Fruit fly (Drosophila melanogaster) whole organism, embryonic: ENCODE data around the gene Drs.

ENCODE experiments used
- CG10959 ChIP-seq: fragments of 200-800 bp; sonication (Bioruptor generic); IDR thresholded peaks from 2 replicates; pipeline ENCODE4 v1.3.6; 2022; ENCODE audit warnings: missing biosample characterization, missing genetic modification characterization
- CG11085 ChIP-seq: fragments of 200-800 bp; sonication (Bioruptor generic); IDR thresholded peaks from 2 replicates; pipeline ENCODE4 v1.3.6; 2022; ENCODE audit warnings: missing biosample characterization, missing genetic modification characterization
- CG11247 ChIP-seq: fragments of 200-800 bp; sonication (Bioruptor generic); IDR thresholded peaks from 2 replicates; pipeline ENCODE4 v1.3.6; 2022; ENCODE audit warnings: missing biosample characterization, missing genetic modification characterization
- CG11398 ChIP-seq: fragments of 200-800 bp; sonication (Bioruptor generic); optimal IDR thresholded peaks from 2 replicates; lab custom pipeline; 2016; ENCODE audit warnings: missing biosample characterization, missing genetic modification characterization
- CG12236 ChIP-seq: fragments of 200-800 bp; sonication (Bioruptor generic); optimal IDR thresholded peaks from 2 replicates; lab custom pipeline; 2016; ENCODE audit warnings: missing biosample characterization, missing genetic modification characterization
- CG13894 ChIP-seq: fragments of 200-800 bp; sonication (Bioruptor generic); optimal IDR thresholded peaks from 3 replicates; lab custom pipeline; 2018; ENCODE audit warnings: missing biosample characterization, mild to moderate bottlenecking, missing genetic modification characterization, moderate library complexity
- CG14050 ChIP-seq: fragments of 200-800 bp; sonication (Bioruptor generic); IDR thresholded peaks from 3 replicates; pipeline ENCODE4 v1.3.6; 2022; ENCODE audit warnings: missing biosample characterization, missing genetic modification characterization
- CG14710 ChIP-seq: fragments of 200-800 bp; sonication (Bioruptor generic); optimal IDR thresholded peaks from 3 replicates; lab custom pipeline; 2019; ENCODE audit warnings: missing biosample characterization, mild to moderate bottlenecking, missing genetic modification characterization, moderate library complexity
- CG1602 ChIP-seq: fragments of 200-800 bp; sonication (Bioruptor generic); optimal IDR thresholded peaks from 3 replicates; lab custom pipeline; 2016; ENCODE audit warnings: missing biosample characterization, missing genetic modification characterization
- CG17361 ChIP-seq: fragments of 200-800 bp; sonication (Bioruptor generic); IDR thresholded peaks from 3 replicates; pipeline ENCODE4 v1.3.6; 2022; ENCODE audit warnings: missing biosample characterization, missing genetic modification characterization
- CG3163 ChIP-seq: fragments of 200-800 bp; sonication (Bioruptor generic); optimal IDR thresholded peaks from 3 replicates; lab custom pipeline; 2016; ENCODE audit warnings: missing biosample characterization, missing genetic modification characterization
- CG3995 ChIP-seq: fragments of 200-800 bp; sonication (Bioruptor generic); optimal IDR thresholded peaks from 3 replicates; lab custom pipeline; 2016; ENCODE audit warnings: missing biosample characterization, missing genetic modification characterization
- CG4820 ChIP-seq: fragments of 200-800 bp; sonication (Bioruptor generic); optimal IDR thresholded peaks from 3 replicates; lab custom pipeline; 2016; ENCODE audit warnings: missing biosample characterization, missing genetic modification characterization
- CG6683 ChIP-seq: fragments of 200-800 bp; sonication (Bioruptor generic); optimal IDR thresholded peaks from 2 replicates; lab custom pipeline; 2017; ENCODE audit warnings: missing biosample characterization, mild to moderate bottlenecking, missing genetic modification characterization, missing genetic modification reagents
- CG6813 ChIP-seq: fragments of 200-800 bp; sonication (Bioruptor generic); optimal IDR thresholded peaks from 2 replicates; lab custom pipeline; 2017; ENCODE audit warnings: missing biosample characterization, missing genetic modification characterization, mild to moderate bottlenecking, moderate library complexity, missing genetic modification reagents
- CG7357 ChIP-seq: fragments of 200-800 bp; sonication (Bioruptor generic); IDR thresholded peaks from 3 replicates; pipeline ENCODE4 v1.3.6; 2022; ENCODE audit warnings: missing biosample characterization, missing genetic modification characterization
- CG7372 ChIP-seq: fragments of 200-800 bp; sonication (Bioruptor generic); IDR thresholded peaks from 2 replicates; pipeline ENCODE4 v1.3.6; 2022; ENCODE audit warnings: missing biosample characterization, missing genetic modification characterization
- CG7839 ChIP-seq: fragments of 200-800 bp; sonication (Bioruptor generic); optimal IDR thresholded peaks from 3 replicates; lab custom pipeline; 2018; ENCODE audit warnings: missing biosample characterization, mild to moderate bottlenecking, missing genetic modification characterization, moderate library complexity
- CG7963 ChIP-seq: fragments of 200-800 bp; sonication (Bioruptor generic); IDR thresholded peaks from 3 replicates; pipeline ENCODE4 v1.3.6; 2022; ENCODE audit warnings: missing biosample characterization, missing genetic modification characterization; ENCODE audit not compliant: partially characterized antibody
- CG9932 ChIP-seq: fragments of 200-800 bp; sonication (Bioruptor generic); IDR thresholded peaks from 2 replicates; pipeline ENCODE4 v1.3.6; 2022; ENCODE audit warnings: missing biosample characterization, missing genetic modification characterization
- CrebB ChIP-seq: fragments of 200-800 bp; sonication (Bioruptor generic); optimal IDR thresholded peaks from 3 replicates; lab custom pipeline; 2018; ENCODE audit warnings: missing biosample characterization, mild to moderate bottlenecking, missing genetic modification characterization
- Deaf1 ChIP-seq: fragments of 200-800 bp; optimal IDR thresholded peaks from 3 replicates; lab custom pipeline; 2019; ENCODE audit warnings: missing biosample characterization, mild to moderate bottlenecking, missing genetic modification characterization, moderate library complexity
- E2f1 ChIP-seq: fragments of 200-800 bp; sonication (Bioruptor generic); IDR thresholded peaks from 2 replicates; pipeline ENCODE4 v1.3.6; 2022; ENCODE audit warnings: missing biosample characterization, missing genetic modification characterization
- Eip74EF ChIP-seq, 2 experiments: fragments of 200-800 bp in 1 of 2; fragments of >200 bp in 1 of 2; sonication (Bioruptor generic) in 1 of 2; optimal IDR thresholded peaks; 2 replicates each; lab custom pipeline; 2017 to 2019; ENCODE audit warnings: missing biosample characterization in 2 of 2, missing genetic modification characterization in 2 of 2, mild to moderate bottlenecking in 1 of 2, moderate library complexity in 1 of 2
- Gug ChIP-seq: fragments of 200-800 bp; sonication (Bioruptor generic); IDR thresholded peaks from 4 replicates; pipeline ENCODE4 v1.3.6; 2022; ENCODE audit warnings: missing biosample characterization, missing genetic modification characterization
- Hmr ChIP-seq: fragments of 200-800 bp; sonication (Bioruptor generic); optimal IDR thresholded peaks from 3 replicates; lab custom pipeline; 2017; ENCODE audit warnings: mild to moderate bottlenecking, missing biosample characterization, missing genetic modification reagents, missing genetic modification characterization
- MESR4 ChIP-seq: fragments of 200-800 bp; sonication (Bioruptor generic); optimal IDR thresholded peaks from 2 replicates; lab custom pipeline; 2018; ENCODE audit warnings: missing biosample characterization, mild to moderate bottlenecking, missing genetic modification characterization, moderate library complexity
- Max ChIP-seq: fragments of 200-800 bp; sonication (Bioruptor generic); optimal IDR thresholded peaks from 2 replicates; lab custom pipeline; 2016; ENCODE audit warnings: missing biosample characterization, mild to moderate bottlenecking, missing genetic modification characterization
- NFAT ChIP-seq: fragments of 200-800 bp; sonication (Bioruptor generic); IDR thresholded peaks from 2 replicates; pipeline ENCODE4 v1.3.6; 2022; ENCODE audit warnings: missing biosample characterization, missing genetic modification characterization
- Nf-YA ChIP-seq: fragments of 200-800 bp; sonication (Bioruptor generic); IDR thresholded peaks from 2 replicates; pipeline ENCODE4 v1.3.6; 2022; ENCODE audit warnings: missing biosample characterization, missing genetic modification characterization
- NfI ChIP-seq: fragments of 200-800 bp; sonication (Bioruptor generic); optimal IDR thresholded peaks from 3 replicates; lab custom pipeline; 2018; ENCODE audit warnings: missing biosample characterization, mild to moderate bottlenecking, missing genetic modification characterization, moderate library complexity
- Poxn ChIP-seq: fragments of 200-800 bp; sonication (Bioruptor generic); IDR thresholded peaks from 2 replicates; pipeline ENCODE4 v1.3.6; 2022; ENCODE audit warnings: missing biosample characterization, missing genetic modification characterization
- Spps ChIP-seq: fragments of 200-800 bp; sonication (Bioruptor generic); optimal IDR thresholded peaks from 2 replicates; lab custom pipeline; 2018; ENCODE audit warnings: missing biosample characterization, mild to moderate bottlenecking, missing genetic modification characterization
- Sry-β ChIP-seq: fragments of 200-800 bp; sonication (Bioruptor generic); optimal IDR thresholded peaks from 2 replicates; lab custom pipeline; 2018; ENCODE audit warnings: missing biosample characterization, mild to moderate bottlenecking, missing genetic modification characterization, moderate library complexity
- Sry-δ ChIP-seq: fragments of 200-800 bp; sonication (Bioruptor generic); optimal IDR thresholded peaks from 2 replicates; lab custom pipeline; 2016; ENCODE audit warnings: missing biosample characterization, missing genetic modification characterization
- Tbp ChIP-seq: fragments of >200 bp; optimal IDR thresholded peaks from 2 replicates; lab custom pipeline; 2018; ENCODE audit warnings: missing biosample characterization, missing genetic modification characterization
- ab ChIP-seq: fragments of 200-800 bp; sonication (Bioruptor generic); optimal IDR thresholded peaks from 2 replicates; lab custom pipeline; 2016; ENCODE audit warnings: missing biosample characterization, missing genetic modification characterization
- cas ChIP-seq: fragments of 200-800 bp; sonication (Bioruptor generic); IDR thresholded peaks from 2 replicates; pipeline ENCODE4 v1.3.6; 2022; ENCODE audit warnings: missing biosample characterization, missing genetic modification characterization
- caup ChIP-seq: fragments of 200-800 bp; sonication (Bioruptor generic); optimal IDR thresholded peaks from 3 replicates; lab custom pipeline; 2017; ENCODE audit warnings: missing biosample characterization, mild to moderate bottlenecking, missing genetic modification characterization, moderate library complexity; ENCODE audit not compliant: severe bottlenecking
- chn ChIP-seq: fragments of 200-800 bp; sonication (Bioruptor generic); optimal IDR thresholded peaks from 2 replicates; lab custom pipeline; 2016; ENCODE audit warnings: missing biosample characterization, missing genetic modification characterization
- en ChIP-seq: fragments of 200-800 bp; sonication (Bioruptor generic); optimal IDR thresholded peaks from 2 replicates; lab custom pipeline; 2016; ENCODE audit warnings: missing biosample characterization, missing genetic modification characterization
- eyg ChIP-seq: fragments of 200-800 bp; sonication (Bioruptor generic); optimal IDR thresholded peaks from 3 replicates; lab custom pipeline; 2016; ENCODE audit warnings: missing biosample characterization, missing genetic modification characterization
- gem ChIP-seq: fragments of 200-800 bp; sonication (Bioruptor generic); optimal IDR thresholded peaks from 2 replicates; lab custom pipeline; 2019; ENCODE audit warnings: missing biosample characterization, mild to moderate bottlenecking, missing genetic modification characterization, moderate library complexity
- kni ChIP-seq: fragments of 200-800 bp; sonication (Bioruptor generic); optimal IDR thresholded peaks from 3 replicates; lab custom pipeline; 2017; ENCODE audit warnings: mild to moderate bottlenecking, missing biosample characterization, missing genetic modification reagents, missing genetic modification characterization
- lab ChIP-seq: fragments of 200-800 bp; sonication (Bioruptor generic); optimal IDR thresholded peaks from 3 replicates; lab custom pipeline; 2017; ENCODE audit warnings: missing biosample characterization, missing genetic modification characterization, mild to moderate bottlenecking, moderate library complexity, missing genetic modification reagents
- otp ChIP-seq: fragments of 200-800 bp; sonication (Bioruptor generic); IDR thresholded peaks from 3 replicates; pipeline ENCODE4, ENCODE4 v1.3.6; 2022; ENCODE audit warnings: missing biosample characterization, missing genetic modification characterization
- pita ChIP-seq: fragments of 200-800 bp; sonication (Bioruptor generic); optimal IDR thresholded peaks from 2 replicates; lab custom pipeline; 2017; ENCODE audit warnings: missing biosample characterization, mild to moderate bottlenecking, missing genetic modification characterization
- prd ChIP-seq, 3 experiments: fragments of >200 bp in 2 of 3; fragments of 200-800 bp in 1 of 3; sonication (Bioruptor generic) in 1 of 3; optimal IDR thresholded peaks in 2 of 3; IDR thresholded peaks in 1 of 3; 2 replicates in 2 of 3; 3 replicates in 1 of 3; pipeline versions ENCODE4 v1.3.6 to Lab custom; 2017 to 2022; ENCODE audit warnings: missing biosample characterization in 1 of 3, missing genetic modification characterization in 1 of 3
- seq ChIP-seq: fragments of 200-800 bp; sonication (Bioruptor generic); IDR thresholded peaks from 2 replicates; pipeline ENCODE4 v1.3.6; 2022; ENCODE audit warnings: missing biosample characterization, missing genetic modification characterization

Gene Drs

dm6 chr3L:3381869-3382488 lies 12.6 kb downstream of the Drs start:
- no peak for TF ChIP-seq Sry-δ (GFP tag; lab: Kevin White, UChicago)
- peak; percentile 43; the same call in 1 of the 2 replicates for TF ChIP-seq cas
- TF ChIP-seq CG12236 (GFP tag; lab: Kevin White, UChicago) = no peak
- TF ChIP-seq Eip74EF (GFP tag; optimal IDR thresholded peaks at IDR 0.05; lab: Kevin White, UChicago) = no peak
- TF ChIP-seq Deaf1 (tag; lab: Kevin White, UChicago) = no peak
- TF ChIP-seq CG1602 (GFP tag; lab: Kevin White, UChicago) = peak; percentile 12
- 0 out of 4 replicates have a peak, but pooled peaks have one; percentile 23 for TF ChIP-seq Gug (GFP tag; lab: Robert Waterston, UW)
- no peak for TF ChIP-seq kni (GFP tag; lab: Kevin White, UChicago)
- TF ChIP-seq CG7372 (GFP tag; lab: Robert Waterston, UW) = 0 out of 2 replicates have a peak, but pooled peaks have one; percentile 18
- TF ChIP-seq CG6813 (GFP tag; lab: Kevin White, UChicago) = no peak
- peak; percentile 11 for TF ChIP-seq NfI
- TF ChIP-seq Sry-β (GFP tag; lab: Kevin White, UChicago) = no peak
- TF ChIP-seq Nf-YA (GFP tag; lab: Robert Waterston, UW) = no peak
- TF ChIP-seq eyg = no peak
- TF ChIP-seq CG11085 = peak; percentile 52
- TF ChIP-seq lab = peak; percentile 61
- TF ChIP-seq Tbp (GFP tag; lab: Kevin White, UChicago) = no peak
- no peak for TF ChIP-seq prd (optimal IDR thresholded peaks at IDR 0.05; lab: Kevin White, UChicago)
- TF ChIP-seq prd (GFP tag; IDR thresholded peaks at IDR 0.05; lab: Robert Waterston, UW) = peak; percentile 60; the same call in 2 of the 3 replicates
- TF ChIP-seq CG10959 (GFP tag; lab: Robert Waterston, UW) = no peak
- TF ChIP-seq CG9932 (GFP tag; lab: Robert Waterston, UW) = peak; percentile 78
- peak; percentile 23; the same call in 1 of the 2 replicates for TF ChIP-seq seq (GFP tag; lab: Robert Waterston, UW)
- no peak for TF ChIP-seq en (GFP tag; lab: Kevin White, UChicago)
- TF ChIP-seq CrebB (tag; lab: Kevin White, UChicago) = no peak
- TF ChIP-seq CG7357 (GFP tag; lab: Robert Waterston, UW) = peak; percentile 51; the same call in 1 of the 3 replicates
- TF ChIP-seq CG6683 = no peak
- peak; percentile 74 for TF ChIP-seq NFAT (GFP tag; lab: Robert Waterston, UW)
- no peak for TF ChIP-seq CG7963 (GFP tag; lab: Robert Waterston, UW)
- TF ChIP-seq CG11247 (GFP tag; lab: Robert Waterston, UW) = peak; percentile 49; the same call in 1 of the 2 replicates
- TF ChIP-seq Poxn (GFP tag; lab: Robert Waterston, UW) = 0 out of 2 replicates have a peak, but pooled peaks have one; percentile 10
- no peak for TF ChIP-seq CG3163 (GFP tag; lab: Kevin White, UChicago)
- TF ChIP-seq MESR4 = no peak
- no peak for TF ChIP-seq Hmr (GFP tag; lab: Kevin White, UChicago)
- TF ChIP-seq Spps (tag; lab: Kevin White, UChicago) = no peak
- peak; percentile 26 for TF ChIP-seq caup (GFP tag; lab: Kevin White, UChicago)
- 0 out of 3 replicates have a peak, but pooled peaks have one; percentile 31 for TF ChIP-seq CG14050
- TF ChIP-seq CG14710 (tag; lab: Kevin White, UChicago) = no peak
- no peak for TF ChIP-seq CG3995
- TF ChIP-seq CG4820 = no peak
- TF ChIP-seq CG13894 (tag; lab: Kevin White, UChicago) = no peak
- no peak for TF ChIP-seq chn
- 0 out of 2 replicates have a peak, but pooled peaks have one; percentile 21 for TF ChIP-seq E2f1 (GFP tag; lab: Robert Waterston, UW)
- TF ChIP-seq CG17361 (GFP tag; lab: Robert Waterston, UW) = no peak
- TF ChIP-seq gem = peak; percentile 57
- peak; percentile 64; the same call in 2 of the 3 replicates for TF ChIP-seq otp
- TF ChIP-seq CG11398 (GFP tag; lab: Kevin White, UChicago) = no peak
- peak; percentile 49 for TF ChIP-seq CG7839
- no peak for TF ChIP-seq Max (GFP tag; lab: Kevin White, UChicago)
- TF ChIP-seq ab (GFP tag; lab: Kevin White, UChicago) = no peak
- TF ChIP-seq pita = no peak
